Worm (Caenorhabditis elegans) whole organism, midembryonic: ENCODE results near the gene rnst-2.

Experiments
- T22C8.4 ChIP-seq: fragments of 200-800 bp; sonication (Bioruptor generic); IDR thresholded peaks from 2 replicates; pipeline ENCODE4 v1.3.6; 2022; ENCODE audit warnings: missing genetic modification characterization, missing compliant biosample characterization
- flt-1 ChIP-seq: fragments of 200-800 bp; sonication (Bioruptor generic); IDR thresholded peaks from 2 replicates; pipeline ENCODE4 v1.3.6; 2022; ENCODE audit warnings: missing genetic modification characterization, missing compliant biosample characterization
- ref-1 ChIP-seq: fragments of 200-800 bp; sonication (Bioruptor generic); conservative IDR thresholded peaks from 2 replicates; pipeline ENCODE4 v1.3.6; 2022; ENCODE audit warnings: missing genetic modification reagents, missing genetic modification characterization, missing compliant biosample characterization
- ztf-29 ChIP-seq: fragments of 200-800 bp; sonication (Bioruptor generic); IDR thresholded peaks from 2 replicates; pipeline ENCODE4 v1.3.6; 2022; ENCODE audit warnings: missing genetic modification reagents, missing genetic modification characterization, missing compliant biosample characterization

- no peak for TF ChIP-seq ztf-29 (GFP tag; lab: Robert Waterston, UW)
- no peak for TF ChIP-seq flt-1
- TF ChIP-seq ref-1 (GFP tag; lab: Robert Waterston, UW), result no peak
- no peak for TF ChIP-seq T22C8.4 (GFP tag; lab: Robert Waterston, UW)
Measured at ce11 chrV:1087983-1088382, 26.6 kb downstream of the rnst-2 start, which contains the start of gene clec-203.
